Worm (Caenorhabditis elegans): ENCODE measurements around the gene nrps-1.

Gene nrps-1

DNA sequence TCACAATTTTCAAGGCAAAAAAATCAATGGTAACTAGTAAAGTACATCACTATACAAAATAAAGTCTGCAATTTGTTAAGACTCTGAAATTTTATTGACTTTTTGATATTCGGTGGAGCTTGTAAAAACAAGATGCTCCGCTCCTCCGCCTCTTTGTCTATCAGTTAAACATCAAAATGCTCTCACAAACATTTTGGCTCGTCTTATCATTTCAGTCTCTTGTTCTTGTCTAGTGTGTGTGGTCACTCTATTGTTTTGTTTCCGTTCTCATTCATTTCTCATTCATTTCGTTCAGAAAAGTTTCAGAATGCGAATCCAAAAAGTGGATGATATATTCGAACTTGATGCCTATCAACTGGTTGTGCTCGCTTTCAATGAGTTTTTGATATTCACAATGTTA lies 13.6 kb downstream of the nrps-1 start, which contains the start of gene Y66D12A.13:
Y66D12A.13 (plus strand) TSS at position 301 of the 400 bp plus-strand sequence.
- TF ChIP-seq dve-1 (tag; optimal IDR thresholded peaks at IDR 0.05; ENCODE audit: insufficient read depth) (peak; percentile 12), nhr-28 (tag; optimal IDR thresholded peaks at IDR 0.05) (peak; percentile 22), saeg-2 (GFP tag; IDR thresholded peaks at IDR 0.05) (no peak), daf-16 (GFP tag; optimal IDR thresholded peaks at IDR 0.05) (no peak), daf-16 (tag; optimal IDR thresholded peaks at IDR 0.05) (peak; percentile 57)

DNA sequence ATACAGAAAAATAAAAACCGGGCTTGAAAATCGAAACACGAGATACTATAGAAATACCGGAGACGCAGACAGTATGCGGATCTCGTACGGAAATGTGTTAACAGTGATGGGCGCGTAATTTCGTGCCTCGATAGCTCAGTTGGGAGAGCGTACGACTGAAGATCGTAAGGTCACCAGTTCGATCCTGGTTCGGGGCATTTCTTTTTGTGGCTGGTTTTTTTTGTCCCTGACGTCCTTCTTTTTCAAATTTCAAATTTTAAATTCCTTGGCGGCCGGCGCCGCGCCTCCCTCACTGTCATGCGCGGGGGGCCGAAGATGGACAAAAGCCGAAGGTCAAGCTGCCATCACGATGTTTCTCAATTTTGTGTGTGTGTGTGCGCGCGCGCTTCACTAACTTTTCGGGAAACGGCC lies 20.2 kb downstream of the nrps-1 start:
- peak; percentile 60 for TF ChIP-seq mes-2 (tag; optimal IDR thresholded peaks at IDR 0.05; ENCODE audit: poor library complexity, severe bottlenecking)
- no peak for TF ChIP-seq cey-2 (tag; optimal IDR thresholded peaks at IDR 0.05; ENCODE audit: borderline replicate concordance, insufficient read depth)
- peak in 1 of 2 experiments; percentile 23 for TF ChIP-seq lsy-2 (tag; optimal IDR thresholded peaks at IDR 0.05)
- no peak for TF ChIP-seq ztf-7 (tag; optimal IDR thresholded peaks at IDR 0.05)
- TF ChIP-seq hmg-1.1 (GFP tag; IDR thresholded peaks at IDR 0.05) = peak; percentile 42; the same call in 1 of the 2 replicates
- TF ChIP-seq lin-29 (GFP tag; IDR thresholded peaks at IDR 0.05) = no peak
- TF ChIP-seq egl-27 (tag; optimal IDR thresholded peaks at IDR 0.05) = no peak
- peak; percentile 65 for TF ChIP-seq ZK337.2 (GFP tag; IDR thresholded peaks at IDR 0.05)
- no peak for TF ChIP-seq T20F7.1 (GFP tag; optimal IDR thresholded peaks at IDR 0.05)
- no peak for TF ChIP-seq daf-12 (tag; optimal IDR thresholded peaks at IDR 0.05)
- TF ChIP-seq ceh-44 (GFP tag; IDR thresholded peaks at IDR 0.05) = 0 out of 2 replicates have a peak, but pooled peaks have one; percentile 23
- TF ChIP-seq php-3 (GFP tag; IDR thresholded peaks at IDR 0.05) = no peak
- TF ChIP-seq pqm-1 (tag; optimal IDR thresholded peaks at IDR 0.05) = no peak
- 0 out of 2 replicates have a peak, but pooled peaks have one; percentile 30 for TF ChIP-seq Y105C5A.15 (GFP tag; IDR thresholded peaks at IDR 0.05)
- no peak for TF ChIP-seq nhr-11 (tag; optimal IDR thresholded peaks at IDR 0.05)
- TF ChIP-seq unc-39 (tag; optimal IDR thresholded peaks at IDR 0.05) = no peak
- TF ChIP-seq ceh-82 (tag; optimal IDR thresholded peaks at IDR 0.05) = no peak
- TF ChIP-seq saeg-2 (GFP tag; IDR thresholded peaks at IDR 0.05) = no peak
- TF ChIP-seq nhr-102 (tag; optimal IDR thresholded peaks at IDR 0.05) = no peak
- no peak; the same call in 1 of the 2 replicates for TF ChIP-seq madf-9 (GFP tag; conservative IDR thresholded peaks at IDR 0.05)
- TF ChIP-seq lin-39 (tag; optimal IDR thresholded peaks at IDR 0.05) = no peak
- TF ChIP-seq jun-1 (tag; optimal IDR thresholded peaks at IDR 0.05) = no peak
- TF ChIP-seq nhr-76 (tag; optimal IDR thresholded peaks at IDR 0.05) = no peak
- no peak for TF ChIP-seq F44E2.7 (GFP tag; IDR thresholded peaks at IDR 0.05)
- 0 out of 2 replicates have a peak, but pooled peaks have one; percentile 42 for TF ChIP-seq arid-1 (GFP tag; conservative IDR thresholded peaks at IDR 0.05)
- no peak for TF ChIP-seq nhr-25 (tag; optimal IDR thresholded peaks at IDR 0.05; ENCODE audit: borderline replicate concordance, insufficient read depth)
- no peak for TF ChIP-seq ztf-11 (tag; optimal IDR thresholded peaks at IDR 0.05)
- TF ChIP-seq fos-1 (tag; optimal IDR thresholded peaks at IDR 0.05) = no peak
- TF ChIP-seq hlh-11 (tag; optimal IDR thresholded peaks at IDR 0.05) = no peak
- TF ChIP-seq nhr-48 (tag; optimal IDR thresholded peaks at IDR 0.05) = no peak
- TF ChIP-seq unc-130 (GFP tag; optimal IDR thresholded peaks at IDR 0.05) = peak; percentile 37
- peak; percentile 81 for TF ChIP-seq egl-43 (GFP tag; IDR thresholded peaks at IDR 0.05)
- no peak for TF ChIP-seq sdz-12 (GFP tag; optimal IDR thresholded peaks at IDR 0.05)
- TF ChIP-seq aha-1 (tag) = no peak
- no peak for TF ChIP-seq fkh-10 (GFP tag; optimal IDR thresholded peaks at IDR 0.05)
- no peak for TF ChIP-seq nhr-28 (tag; optimal IDR thresholded peaks at IDR 0.05)
- no peak for TF ChIP-seq ctbp-1 (GFP tag; IDR thresholded peaks at IDR 0.05)
- TF ChIP-seq zip-11 (GFP tag; IDR thresholded peaks at IDR 0.05) = no peak
- no peak for TF ChIP-seq ceh-28 (tag; optimal IDR thresholded peaks at IDR 0.05)
- TF ChIP-seq skn-1 (tag; optimal IDR thresholded peaks at IDR 0.05) = no peak
- no peak for TF ChIP-seq lin-13 (GFP tag; optimal IDR thresholded peaks at IDR 0.05)
- TF ChIP-seq tag-97 (GFP tag; IDR thresholded peaks at IDR 0.05) = no peak
- TF ChIP-seq lin-38 (GFP tag; IDR thresholded peaks at IDR 0.05) = peak; percentile 68
- TF ChIP-seq Y48G9A.11 (GFP tag; IDR thresholded peaks at IDR 0.05) = peak; percentile 46; the same call in 1 of the 2 replicates
- TF ChIP-seq F26F4.8 (GFP tag; conservative IDR thresholded peaks at IDR 0.05) = no peak
- TF ChIP-seq unc-62 (GFP tag; optimal IDR thresholded peaks at IDR 0.05 in 1 of 2) = peak in 1 of 2 experiments; percentile 34
- no peak for TF ChIP-seq unc-62 (tag; optimal IDR thresholded peaks at IDR 0.05)
